Worm (Caenorhabditis elegans) whole organism, mixed stage, embryonic: ENCODE data around the gene nfyb-1.

Source experiments
- M03D4.4 ChIP-seq: sonication (generic microtip); optimal IDR thresholded peaks from 2 replicates; lab custom pipeline; 2017; ENCODE audit warnings: mild to moderate bottlenecking, missing genetic modification characterization, missing compliant biosample characterization
- bed-3 ChIP-seq: fragments of 200-800 bp; sonication (Bioruptor generic); optimal IDR thresholded peaks from 3 replicates; lab custom pipeline; 2018; ENCODE audit warnings: mild to moderate bottlenecking, missing genetic modification characterization, moderate library complexity, missing compliant biosample characterization
- ceh-43 ChIP-seq: fragments of 200-800 bp; sonication (Bioruptor generic); optimal IDR thresholded peaks from 2 replicates; lab custom pipeline; 2018; ENCODE audit warnings: mild to moderate bottlenecking, missing genetic modification characterization, moderate library complexity, missing compliant biosample characterization
- ceh-83 ChIP-seq: fragments of 200-800 bp; sonication (Bioruptor generic); optimal IDR thresholded peaks from 2 replicates; lab custom pipeline; 2018; ENCODE audit warnings: mild to moderate bottlenecking, missing genetic modification characterization, missing compliant biosample characterization
- ces-1 ChIP-seq: fragments of 150-350 bp; optimal IDR thresholded peaks from 2 replicates; lab custom pipeline; 2014; ENCODE audit warnings: missing biosample characterization, missing genetic modification reagents, missing genetic modification characterization
- cnd-1 ChIP-seq: fragments of 200-800 bp; sonication (Bioruptor generic); optimal IDR thresholded peaks from 2 replicates; lab custom pipeline; 2018; ENCODE audit warnings: mild to moderate bottlenecking, missing genetic modification characterization, missing compliant biosample characterization
- flh-1 ChIP-seq: fragments of 200-800 bp; sonication (Bioruptor generic); optimal IDR thresholded peaks from 2 replicates; lab custom pipeline; 2018; ENCODE audit warnings: mild to moderate bottlenecking, missing genetic modification characterization, moderate library complexity, missing compliant biosample characterization
- hlh-1 ChIP-seq: fragments of 150-350 bp; optimal IDR thresholded peaks from 2 replicates; lab custom pipeline; 2014; ENCODE audit warnings: missing biosample characterization, missing genetic modification reagents, missing genetic modification characterization
- lin-13 ChIP-seq: fragments of 150-350 bp; optimal IDR thresholded peaks from 2 replicates; lab custom pipeline; 2014; ENCODE audit warnings: missing biosample characterization, missing genetic modification characterization
- lin-32 ChIP-seq: fragments of 200-800 bp; sonication (Bioruptor generic); optimal IDR thresholded peaks from 2 replicates; lab custom pipeline; 2018; ENCODE audit warnings: mild to moderate bottlenecking, missing genetic modification characterization, missing compliant biosample characterization
- lsy-2 ChIP-seq: fragments of 150-350 bp; optimal IDR thresholded peaks from 2 replicates; lab custom pipeline; 2014; ENCODE audit warnings: missing biosample characterization, missing genetic modification characterization
- mab-5 ChIP-seq: fragments of 150-350 bp; optimal IDR thresholded peaks from 2 replicates; lab custom pipeline; 2014; ENCODE audit warnings: missing biosample characterization, missing genetic modification characterization
- mep-1 ChIP-seq: fragments of 150-350 bp; optimal IDR thresholded peaks from 2 replicates; lab custom pipeline; 2017; ENCODE audit warnings: missing biosample characterization, missing genetic modification reagents, missing genetic modification characterization, inconsistent platforms
- mls-2 ChIP-seq: sonication (generic microtip); optimal IDR thresholded peaks from 2 replicates; lab custom pipeline; 2016; ENCODE audit warnings: mild to moderate bottlenecking, missing genetic modification characterization, moderate library complexity, missing compliant biosample characterization
- nhr-237 ChIP-seq: fragments of 150-350 bp; optimal IDR thresholded peaks from 2 replicates; lab custom pipeline; 2014; ENCODE audit warnings: missing biosample characterization, missing genetic modification characterization
- nhr-28 ChIP-seq: fragments of 150-350 bp; optimal IDR thresholded peaks from 2 replicates; lab custom pipeline; 2014; ENCODE audit warnings: missing biosample characterization, missing genetic modification characterization
- nhr-76 ChIP-seq: sonication (generic microtip); optimal IDR thresholded peaks from 2 replicates; lab custom pipeline; 2017; ENCODE audit warnings: missing biosample characterization, missing genetic modification characterization
- pha-4 ChIP-seq: fragments of 150-350 bp; optimal IDR thresholded peaks from 2 replicates; lab custom pipeline; 2018; ENCODE audit warnings: missing biosample characterization, missing genetic modification reagents, missing genetic modification characterization
- sem-2 ChIP-seq: fragments of 200-800 bp; sonication (Bioruptor generic); optimal IDR thresholded peaks from 2 replicates; lab custom pipeline; 2018; ENCODE audit warnings: mild to moderate bottlenecking, missing genetic modification characterization, missing compliant biosample characterization
- snpc-4 ChIP-seq: fragments of 150-350 bp; optimal IDR thresholded peaks from 2 replicates; lab custom pipeline; 2014; ENCODE audit warnings: missing biosample characterization, missing genetic modification characterization
- sptf-1 ChIP-seq: sonication (generic microtip); optimal IDR thresholded peaks from 2 replicates; lab custom pipeline; 2017; ENCODE audit warnings: mild to moderate bottlenecking, missing genetic modification characterization, moderate library complexity, missing compliant biosample characterization
- tbx-8 ChIP-seq: fragments of 200-800 bp; sonication (Bioruptor generic); optimal IDR thresholded peaks from 2 replicates; lab custom pipeline; 2018; ENCODE audit warnings: mild to moderate bottlenecking, missing genetic modification characterization, moderate library complexity, missing compliant biosample characterization
- unc-120 ChIP-seq: sonication (generic microtip); optimal IDR thresholded peaks from 2 replicates; lab custom pipeline; 2017; ENCODE audit warnings: missing genetic modification characterization, missing compliant biosample characterization; ENCODE audit not compliant: poor library complexity, severe bottlenecking
- unc-39 ChIP-seq: fragments of 150-350 bp; optimal IDR thresholded peaks from 2 replicates; lab custom pipeline; 2014; ENCODE audit warnings: missing biosample characterization, missing genetic modification characterization
- zip-8 ChIP-seq: fragments of 150-350 bp; optimal IDR thresholded peaks from 2 replicates; lab custom pipeline; 2014; ENCODE audit warnings: missing biosample characterization, missing genetic modification characterization
- ztf-11 ChIP-seq: fragments of 150-350 bp; optimal IDR thresholded peaks from 2 replicates; lab custom pipeline; 2014; ENCODE audit warnings: missing biosample characterization, missing genetic modification characterization

The nfyb-1 gene

ce11 chrII:509230-509629, 42.1 kb upstream of the nfyb-1 start, which contains the start of gene srh-105:
Gene srh-105 (minus strand): TSS chrII:509330.
- TF ChIP-seq hlh-1 (tag; lab: Kevin White, UChicago) (no peak), lin-32 (no peak), ceh-83 (GFP tag; lab: Kevin White, UChicago) (no peak)

ce11 chrII:508603-509002, 41.4 kb upstream of the nfyb-1 start:
- no peak for TF ChIP-seq mep-1 (tag; lab: Kevin White, UChicago)
- TF ChIP-seq mls-2 (tag; lab: Kevin White, UChicago) = no peak
- TF ChIP-seq, all 35 proteins: peak for 0

DNA sequence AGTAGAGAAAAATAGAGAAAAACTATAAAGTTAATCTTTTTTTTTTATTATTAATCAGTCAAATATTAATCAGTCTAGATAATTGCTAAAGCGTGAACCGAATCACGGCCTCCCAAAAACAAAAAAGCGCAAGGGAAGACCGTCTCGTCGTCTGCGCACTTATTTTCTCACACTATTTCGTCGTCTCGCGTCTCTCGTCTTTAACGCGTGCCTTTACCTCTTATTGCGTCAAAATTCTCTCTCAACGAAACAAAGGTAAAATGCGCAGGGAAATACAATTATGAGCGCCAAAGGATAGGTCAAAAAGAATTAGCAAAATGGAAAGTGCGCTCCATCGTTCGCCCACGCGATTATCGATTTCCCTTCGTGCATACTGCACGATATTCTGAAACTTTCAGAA, 38.9 kb upstream of the nfyb-1 start:
- TF ChIP-seq pha-4 (tag; lab: Kevin White, UChicago) (peak; percentile 11), bed-3 (GFP tag; lab: Kevin White, UChicago) (no peak), lin-13 (tag; lab: Kevin White, UChicago) (peak; percentile 31), lsy-2 (tag; lab: Kevin White, UChicago) (peak; percentile 19), snpc-4 (tag; lab: Kevin White, UChicago) (no peak), ceh-43 (GFP tag; lab: Kevin White, UChicago) (peak; percentile 30), ces-1 (GFP tag; lab: Kevin White, UChicago) (peak; percentile 45), cnd-1 (tag; lab: Kevin White, UChicago) (peak; percentile 39), mep-1 (tag; lab: Kevin White, UChicago) (peak; percentile 46), sptf-1 (tag; lab: Kevin White, UChicago) (peak; percentile 20), zip-8 (peak; percentile 8), nhr-28 (no peak)
- TF ChIP-seq, all 35 proteins: peak for 9

DNA sequence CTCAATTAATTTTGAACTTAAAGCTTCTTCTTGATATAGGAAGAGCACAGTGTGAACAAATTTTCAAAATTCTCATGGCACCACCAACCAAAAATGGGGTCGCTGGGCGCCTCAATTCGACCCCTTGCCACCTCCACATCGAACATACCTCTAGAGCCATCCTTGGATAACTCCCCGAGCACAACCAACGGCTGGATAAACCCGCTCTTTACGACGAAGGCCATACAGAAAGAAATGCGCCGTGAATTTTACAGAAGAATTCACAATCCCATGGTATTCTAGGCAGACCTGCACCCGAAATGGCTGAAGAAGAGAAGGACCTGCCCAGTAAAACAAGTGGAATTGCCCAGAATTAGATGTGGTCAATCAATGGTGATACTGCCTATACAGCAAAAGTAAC, 35.5 kb upstream of the nfyb-1 start:
- TF ChIP-seq M03D4.4 (tag; lab: Kevin White, UChicago) (no peak), tbx-8 (GFP tag; lab: Kevin White, UChicago) (no peak), lin-32 (no peak), mab-5 (tag; lab: Kevin White, UChicago) (no peak), flh-1 (no peak), sem-2 (GFP tag; lab: Kevin White, UChicago) (no peak), zip-8 (no peak), sptf-1 (tag; lab: Kevin White, UChicago) (no peak), unc-39 (tag; lab: Kevin White, UChicago) (no peak), snpc-4 (tag; lab: Kevin White, UChicago) (no peak), ztf-11 (tag; lab: Kevin White, UChicago) (no peak), cnd-1 (tag; lab: Kevin White, UChicago) (no peak), hlh-1 (tag; lab: Kevin White, UChicago) (no peak), nhr-237 (tag; lab: Kevin White, UChicago) (no peak), lin-13 (tag; lab: Kevin White, UChicago) (no peak), nhr-76 (no peak)

ce11 chrII:495124-495523, 28.0 kb upstream of the nfyb-1 start, which contains the start of gene sms-5:
Gene sms-5 (plus strand): TSS chrII:495424.
- TF ChIP-seq unc-39 (tag; lab: Kevin White, UChicago) (no peak), mab-5 (tag; lab: Kevin White, UChicago) (no peak), flh-1 (no peak)
- TF ChIP-seq, all 35 proteins: peak for 0

DNA sequence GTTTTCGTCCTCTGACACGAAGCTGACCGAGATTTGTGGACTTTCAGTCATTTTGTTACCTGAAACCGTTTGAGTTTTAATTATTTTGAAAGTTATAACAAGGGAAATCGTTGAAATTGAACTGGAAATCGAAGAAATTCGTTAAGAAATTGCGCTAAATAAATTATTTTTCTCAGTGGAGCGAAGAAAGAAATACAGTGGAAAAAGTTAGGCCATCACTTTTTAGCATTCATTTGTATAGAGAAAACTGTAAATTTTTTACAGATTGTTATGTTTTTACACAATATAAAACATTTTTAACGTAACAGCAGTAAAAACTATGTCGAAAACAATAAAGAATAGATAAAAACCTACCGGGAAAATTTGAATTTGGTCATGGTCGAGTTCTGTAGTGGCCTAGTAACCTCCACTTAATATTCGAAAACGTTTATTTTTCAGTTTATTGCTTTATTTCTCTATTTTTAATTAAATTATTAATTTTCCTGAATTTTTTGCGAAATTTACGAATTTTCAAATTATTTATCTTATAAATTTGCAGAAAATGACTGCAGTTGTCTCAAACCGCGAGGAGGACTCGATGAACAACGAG, 17.3 kb upstream of the nfyb-1 start, which contains the start of the genes gldi-1 and prp-21:
gldi-1 (minus strand) TSS at position 51 of the 589 bp plus-strand sequence.
prp-21 (plus strand) TSS at position 539 of the 589 bp plus-strand sequence.
- TF ChIP-seq lsy-2 (tag; lab: Kevin White, UChicago) (peak; percentile 10), unc-120 (tag; lab: Kevin White, UChicago) (no peak), ces-1 (GFP tag; lab: Kevin White, UChicago) (peak; percentile 92), M03D4.4 (tag; lab: Kevin White, UChicago) (no peak)
